Worm (Caenorhabditis elegans): ENCODE results near the gene B0285.3.

B0285.3 gene

ce11 chrIII:4343070-4343469 is at the start of gene B0285.3, which contains the start of gene lcmt-1:
Gene B0285.3 (minus strand): TSS chrIII:4343336.
Gene lcmt-1 (plus strand): TSS chrIII:4343446.
- TF ChIP-seq ceh-8 (GFP tag; optimal IDR thresholded peaks at IDR 0.05) (no peak), C16A3.4 (tag; optimal IDR thresholded peaks at IDR 0.05) (no peak), unc-86 (tag; optimal IDR thresholded peaks at IDR 0.05) (peak; percentile 31), egl-27 (tag; optimal IDR thresholded peaks at IDR 0.05) (no peak), ama-1 (optimal IDR thresholded peaks at IDR 0.05) (no peak), C34B4.2 (tag; optimal IDR thresholded peaks at IDR 0.05) (no peak), lsy-2 (tag; optimal IDR thresholded peaks at IDR 0.05) (peak; percentile 51 to 59), lir-3 (tag; optimal IDR thresholded peaks at IDR 0.05; ENCODE audit: poor library complexity) (peak; percentile 87), isw-1 (GFP tag; IDR thresholded peaks at IDR 0.05) (peak; percentile 5; the same call in 1 of the 2 replicates), ceh-63 (GFP tag; optimal IDR thresholded peaks at IDR 0.05) (no peak), blmp-1 (tag; optimal IDR thresholded peaks at IDR 0.05) (peak; percentile 31), nhr-28 (tag; optimal IDR thresholded peaks at IDR 0.05) (no peak), jun-1 (tag; optimal IDR thresholded peaks at IDR 0.05) (no peak), Y116A8C.19 (tag; optimal IDR thresholded peaks at IDR 0.05; ENCODE audit: borderline replicate concordance) (no peak), ces-1 (GFP tag; optimal IDR thresholded peaks at IDR 0.05) (no peak), nhr-77 (tag; optimal IDR thresholded peaks at IDR 0.05) (no peak), rnt-1 (tag; optimal IDR thresholded peaks at IDR 0.05) (peak; percentile 94), nhr-90 (tag; optimal IDR thresholded peaks at IDR 0.05; ENCODE audit: poor library complexity) (peak; percentile 70), efl-3 (GFP tag; optimal IDR thresholded peaks at IDR 0.05) (no peak), snu-23 (GFP tag; optimal IDR thresholded peaks at IDR 0.05) (peak; percentile 68), nhr-71 (tag; optimal IDR thresholded peaks at IDR 0.05) (peak; percentile 73), nhr-85 (tag) (peak; percentile 82), fkh-8 (tag; optimal IDR thresholded peaks at IDR 0.05) (peak; percentile 38), pag-3 (tag; optimal IDR thresholded peaks at IDR 0.05; ENCODE audit: borderline replicate concordance, insufficient read depth) (no peak), fkh-4 (tag; optimal IDR thresholded peaks at IDR 0.05; ENCODE audit: borderline replicate concordance) (peak; percentile 75), irx-1 (tag; optimal IDR thresholded peaks at IDR 0.05) (peak; percentile 79), snpc-4 (tag; optimal IDR thresholded peaks at IDR 0.05) (peak; percentile 23), unc-30 (tag; optimal IDR thresholded peaks at IDR 0.05) (no peak), hlh-4 (tag; optimal IDR thresholded peaks at IDR 0.05) (peak; percentile 42), dsc-1 (tag; optimal IDR thresholded peaks at IDR 0.05) (peak; percentile 75), swsn-7 (tag; optimal IDR thresholded peaks at IDR 0.05) (peak; percentile 61), dpl-1 (GFP tag; optimal IDR thresholded peaks at IDR 0.05) (peak; percentile 24 to 60 (median 50)), aly-2 (tag; optimal IDR thresholded peaks at IDR 0.05) (no peak), xbp-1 (tag; optimal IDR thresholded peaks at IDR 0.05) (peak; percentile 67), lin-35 (GFP tag; optimal IDR thresholded peaks at IDR 0.05) (peak; percentile 31 to 50), C04F5.9 (tag; optimal IDR thresholded peaks at IDR 0.05) (peak; percentile 51), sptf-1 (tag; optimal IDR thresholded peaks at IDR 0.05) (no peak), efl-1 (optimal IDR thresholded peaks at IDR 0.05) (peak; percentile 37 to 63), efl-1 (GFP tag; optimal IDR thresholded peaks at IDR 0.05 in 1 of 2) (peak; percentile 63 to 95), unc-98 (GFP tag; IDR thresholded peaks at IDR 0.05) (no peak), skn-1 (tag; optimal IDR thresholded peaks at IDR 0.05) (peak; percentile 33), ceh-82 (tag; optimal IDR thresholded peaks at IDR 0.05) (peak in 2 of 3 experiments; percentile 8 to 26), mab-9 (GFP tag; IDR thresholded peaks at IDR 0.05) (peak; percentile 33; the same call in 1 of the 2 replicates), lin-14 (GFP tag; optimal IDR thresholded peaks at IDR 0.05) (peak; percentile 87), ceh-88 (GFP tag; IDR thresholded peaks at IDR 0.05) (no peak), F16B12.6 (tag; optimal IDR thresholded peaks at IDR 0.05) (peak; percentile 24), nhr-19 (GFP tag; conservative IDR thresholded peaks at IDR 0.05) (peak; percentile 49), lin-15B (tag; optimal IDR thresholded peaks at IDR 0.05) (peak; percentile 3), ztf-4 (tag; optimal IDR thresholded peaks at IDR 0.05) (no peak), pax-3 (tag; optimal IDR thresholded peaks at IDR 0.05) (peak; percentile 12), sup-37 (GFP tag; optimal IDR thresholded peaks at IDR 0.05) (no peak), nhr-47 (tag; optimal IDR thresholded peaks at IDR 0.05) (peak; percentile 75), lin-13 (GFP tag; optimal IDR thresholded peaks at IDR 0.05) (no peak)

Data from whole organism, L1 larva.